Worm (Caenorhabditis elegans) whole organism, mixed stage, embryonic: ENCODE data around the gene W02D7.11.

ENCODE experiments used
- M03D4.4 ChIP-seq: sonication (generic microtip); optimal IDR thresholded peaks from 2 replicates; lab custom pipeline; 2017; ENCODE audit warnings: mild to moderate bottlenecking, missing genetic modification characterization, missing compliant biosample characterization
- bed-3 ChIP-seq: fragments of 200-800 bp; sonication (Bioruptor generic); optimal IDR thresholded peaks from 3 replicates; lab custom pipeline; 2018; ENCODE audit warnings: mild to moderate bottlenecking, missing genetic modification characterization, moderate library complexity, missing compliant biosample characterization
- ceh-39 ChIP-seq: fragments of 150-350 bp; optimal IDR thresholded peaks from 2 replicates; lab custom pipeline; 2014; ENCODE audit warnings: missing biosample characterization, missing genetic modification characterization
- ceh-43 ChIP-seq: fragments of 200-800 bp; sonication (Bioruptor generic); optimal IDR thresholded peaks from 2 replicates; lab custom pipeline; 2018; ENCODE audit warnings: mild to moderate bottlenecking, missing genetic modification characterization, moderate library complexity, missing compliant biosample characterization
- ceh-83 ChIP-seq: fragments of 200-800 bp; sonication (Bioruptor generic); optimal IDR thresholded peaks from 2 replicates; lab custom pipeline; 2018; ENCODE audit warnings: mild to moderate bottlenecking, missing genetic modification characterization, missing compliant biosample characterization
- ces-1 ChIP-seq: fragments of 150-350 bp; optimal IDR thresholded peaks from 2 replicates; lab custom pipeline; 2014; ENCODE audit warnings: missing biosample characterization, missing genetic modification reagents, missing genetic modification characterization
- drap-1 ChIP-seq: fragments of 200-800 bp; sonication (Bioruptor generic); optimal IDR thresholded peaks from 3 replicates; lab custom pipeline; 2018; ENCODE audit warnings: mild to moderate bottlenecking, missing genetic modification characterization, missing compliant biosample characterization
- elt-1 ChIP-seq: sonication (generic microtip); optimal IDR thresholded peaks from 2 replicates; lab custom pipeline; 2017; ENCODE audit warnings: missing genetic modification characterization, mild to moderate bottlenecking, missing compliant biosample characterization, antibody characterized with exemption, moderate library complexity, borderline replicate concordance; ENCODE audit not compliant: insufficient read depth
- elt-3 ChIP-seq: fragments of 150-350 bp; optimal IDR thresholded peaks from 2 replicates; lab custom pipeline; 2014; ENCODE audit warnings: missing biosample characterization, missing genetic modification characterization
- flh-1 ChIP-seq: fragments of 200-800 bp; sonication (Bioruptor generic); optimal IDR thresholded peaks from 2 replicates; lab custom pipeline; 2018; ENCODE audit warnings: mild to moderate bottlenecking, missing genetic modification characterization, moderate library complexity, missing compliant biosample characterization
- ham-2 ChIP-seq: fragments of 200-800 bp; sonication (Bioruptor generic); optimal IDR thresholded peaks from 2 replicates; lab custom pipeline; 2018; ENCODE audit warnings: mild to moderate bottlenecking, missing genetic modification characterization, missing compliant biosample characterization
- hlh-1 ChIP-seq: fragments of 150-350 bp; optimal IDR thresholded peaks from 2 replicates; lab custom pipeline; 2014; ENCODE audit warnings: missing biosample characterization, missing genetic modification reagents, missing genetic modification characterization
- lin-13 ChIP-seq: fragments of 150-350 bp; optimal IDR thresholded peaks from 2 replicates; lab custom pipeline; 2014; ENCODE audit warnings: missing biosample characterization, missing genetic modification characterization
- lsy-2 ChIP-seq: fragments of 150-350 bp; optimal IDR thresholded peaks from 2 replicates; lab custom pipeline; 2014; ENCODE audit warnings: missing biosample characterization, missing genetic modification characterization
- mab-5 ChIP-seq: fragments of 150-350 bp; optimal IDR thresholded peaks from 2 replicates; lab custom pipeline; 2014; ENCODE audit warnings: missing biosample characterization, missing genetic modification characterization
- mep-1 ChIP-seq: fragments of 150-350 bp; optimal IDR thresholded peaks from 2 replicates; lab custom pipeline; 2017; ENCODE audit warnings: missing biosample characterization, missing genetic modification reagents, missing genetic modification characterization, inconsistent platforms
- mls-2 ChIP-seq: sonication (generic microtip); optimal IDR thresholded peaks from 2 replicates; lab custom pipeline; 2016; ENCODE audit warnings: mild to moderate bottlenecking, missing genetic modification characterization, moderate library complexity, missing compliant biosample characterization
- nhr-12 ChIP-seq: fragments of 150-350 bp; optimal IDR thresholded peaks from 2 replicates; lab custom pipeline; 2014; ENCODE audit warnings: missing biosample characterization, missing genetic modification characterization
- nhr-2 ChIP-seq: fragments of 150-350 bp; optimal IDR thresholded peaks from 2 replicates; lab custom pipeline; 2014; ENCODE audit warnings: missing biosample characterization, missing genetic modification characterization
- nhr-237 ChIP-seq: fragments of 150-350 bp; optimal IDR thresholded peaks from 2 replicates; lab custom pipeline; 2014; ENCODE audit warnings: missing biosample characterization, missing genetic modification characterization
- nhr-28 ChIP-seq: fragments of 150-350 bp; optimal IDR thresholded peaks from 2 replicates; lab custom pipeline; 2014; ENCODE audit warnings: missing biosample characterization, missing genetic modification characterization
- pha-4 ChIP-seq: fragments of 150-350 bp; optimal IDR thresholded peaks from 2 replicates; lab custom pipeline; 2018; ENCODE audit warnings: missing biosample characterization, missing genetic modification reagents, missing genetic modification characterization
- sem-2 ChIP-seq: fragments of 200-800 bp; sonication (Bioruptor generic); optimal IDR thresholded peaks from 2 replicates; lab custom pipeline; 2018; ENCODE audit warnings: mild to moderate bottlenecking, missing genetic modification characterization, missing compliant biosample characterization
- snpc-4 ChIP-seq: fragments of 150-350 bp; optimal IDR thresholded peaks from 2 replicates; lab custom pipeline; 2014; ENCODE audit warnings: missing biosample characterization, missing genetic modification characterization
- sptf-1 ChIP-seq: sonication (generic microtip); optimal IDR thresholded peaks from 2 replicates; lab custom pipeline; 2017; ENCODE audit warnings: mild to moderate bottlenecking, missing genetic modification characterization, moderate library complexity, missing compliant biosample characterization
- tbx-8 ChIP-seq: fragments of 200-800 bp; sonication (Bioruptor generic); optimal IDR thresholded peaks from 2 replicates; lab custom pipeline; 2018; ENCODE audit warnings: mild to moderate bottlenecking, missing genetic modification characterization, moderate library complexity, missing compliant biosample characterization
- unc-120 ChIP-seq: sonication (generic microtip); optimal IDR thresholded peaks from 2 replicates; lab custom pipeline; 2017; ENCODE audit warnings: missing genetic modification characterization, missing compliant biosample characterization; ENCODE audit not compliant: poor library complexity, severe bottlenecking
- unc-39 ChIP-seq: fragments of 150-350 bp; optimal IDR thresholded peaks from 2 replicates; lab custom pipeline; 2014; ENCODE audit warnings: missing biosample characterization, missing genetic modification characterization
- unc-62 ChIP-seq: fragments of 150-350 bp; optimal IDR thresholded peaks from 2 replicates; lab custom pipeline; 2014; ENCODE audit warnings: missing biosample characterization, missing genetic modification reagents, missing genetic modification characterization
- zip-8 ChIP-seq: fragments of 150-350 bp; optimal IDR thresholded peaks from 2 replicates; lab custom pipeline; 2014; ENCODE audit warnings: missing biosample characterization, missing genetic modification characterization

Gene W02D7.11

DNA sequence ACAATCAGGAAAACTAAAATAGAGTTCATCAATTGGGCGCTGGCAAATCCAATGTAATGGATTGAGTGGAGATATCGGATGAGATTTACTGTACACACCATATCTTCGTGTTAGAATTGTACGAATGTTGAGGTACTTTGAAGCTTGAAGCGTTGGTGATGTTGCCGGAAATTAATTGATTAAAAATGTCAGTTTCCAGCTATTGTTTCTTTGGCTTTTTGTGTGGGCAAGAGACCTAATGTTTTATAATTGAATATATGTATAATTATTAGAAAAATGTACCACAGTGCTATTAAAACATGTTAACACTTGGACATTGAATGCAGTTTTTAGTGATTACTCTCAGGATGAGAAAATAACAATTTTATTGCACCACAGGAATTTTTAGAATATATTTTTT lies 25.5 kb downstream of the W02D7.11 start, which contains the start of gene str-136:
Gene str-136 (minus strand): TSS at position 101 of the 400 bp plus-strand sequence.
- TF ChIP-seq mls-2 (tag; lab: Kevin White, UChicago) (no peak), zip-8 (tag; lab: Kevin White, UChicago) (no peak), flh-1 (GFP tag; lab: Kevin White, UChicago) (no peak), snpc-4 (tag; lab: Kevin White, UChicago) (no peak), tbx-8 (GFP tag; lab: Kevin White, UChicago) (no peak), unc-39 (tag; lab: Kevin White, UChicago) (no peak), unc-120 (tag; lab: Kevin White, UChicago) (no peak), elt-1 (no peak)

DNA sequence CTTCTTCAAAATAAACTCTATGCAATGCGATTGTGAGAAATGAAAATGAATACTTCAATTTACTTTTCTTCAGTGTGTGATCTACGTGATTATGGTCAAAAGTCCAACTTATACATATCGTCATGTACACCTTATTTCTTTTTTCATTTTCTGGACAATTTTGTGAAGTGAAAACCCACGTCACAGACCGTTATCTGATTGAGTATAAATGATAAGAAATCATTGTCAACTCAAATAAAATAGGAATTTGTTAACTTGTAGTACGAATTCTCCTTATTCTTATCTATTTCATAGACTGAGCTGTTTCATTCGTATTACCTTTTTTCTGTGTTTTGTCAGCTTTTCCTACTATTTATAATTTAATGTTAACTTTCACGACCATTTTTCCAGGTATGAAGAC lies 32.3 kb downstream of the W02D7.11 start, which contains the start of gene asp-5:
Gene asp-5 (plus strand): TSS at position 391 of the 400 bp plus-strand sequence.
- TF ChIP-seq unc-62 (GFP tag; lab: Kevin White, UChicago) (no peak), mab-5 (tag; lab: Kevin White, UChicago) (no peak), ceh-83 (GFP tag; lab: Kevin White, UChicago) (no peak), mls-2 (tag; lab: Kevin White, UChicago) (no peak), bed-3 (GFP tag; lab: Kevin White, UChicago) (no peak), snpc-4 (tag; lab: Kevin White, UChicago) (no peak), sptf-1 (tag; lab: Kevin White, UChicago) (no peak), hlh-1 (tag; lab: Kevin White, UChicago) (no peak), ceh-39 (tag; lab: Kevin White, UChicago) (no peak), drap-1 (GFP tag; lab: Kevin White, UChicago) (no peak), nhr-2 (no peak), tbx-8 (GFP tag; lab: Kevin White, UChicago) (no peak), sem-2 (GFP tag; lab: Kevin White, UChicago) (no peak), lin-13 (no peak), flh-1 (GFP tag; lab: Kevin White, UChicago) (no peak), zip-8 (tag; lab: Kevin White, UChicago) (no peak), unc-39 (tag; lab: Kevin White, UChicago) (no peak), elt-3 (tag; lab: Kevin White, UChicago) (no peak), ceh-43 (GFP tag; lab: Kevin White, UChicago) (no peak)

DNA sequence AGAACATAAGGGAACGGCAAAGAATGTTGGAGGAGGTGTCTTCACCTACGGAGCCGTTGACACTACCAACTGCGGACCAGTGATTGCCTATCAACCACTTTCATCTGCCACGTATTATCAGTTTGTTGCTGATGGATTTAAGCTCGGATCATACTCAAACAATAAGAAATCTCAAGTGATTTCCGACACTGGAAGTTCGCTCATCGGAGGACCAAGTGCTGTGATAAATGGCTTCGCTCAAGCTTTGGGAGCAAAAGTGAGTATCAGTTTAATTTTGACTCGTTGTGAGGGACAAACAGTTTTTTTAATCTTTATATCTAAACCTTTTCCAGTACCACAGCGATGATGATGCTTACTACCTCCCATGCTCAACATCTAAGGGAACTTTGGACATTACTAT lies 32.9 kb downstream of the W02D7.11 start:
- no peak for TF ChIP-seq pha-4 (tag; lab: Kevin White, UChicago)
- no peak for TF ChIP-seq nhr-12 (tag; lab: Kevin White, UChicago)
- TF ChIP-seq elt-3 (tag; lab: Kevin White, UChicago): no peak
- no peak for TF ChIP-seq zip-8 (tag; lab: Kevin White, UChicago)
- no peak for TF ChIP-seq sptf-1 (tag; lab: Kevin White, UChicago)
- no peak for TF ChIP-seq nhr-237 (tag; lab: Kevin White, UChicago)
- no peak for TF ChIP-seq unc-39 (tag; lab: Kevin White, UChicago)
- TF ChIP-seq ceh-43 (GFP tag; lab: Kevin White, UChicago): no peak
- no peak for TF ChIP-seq flh-1 (GFP tag; lab: Kevin White, UChicago)
- no peak for TF ChIP-seq unc-120 (tag; lab: Kevin White, UChicago)
- TF ChIP-seq lsy-2 (tag; lab: Kevin White, UChicago): no peak
- TF ChIP-seq M03D4.4 (tag; lab: Kevin White, UChicago): no peak
- TF ChIP-seq elt-1: no peak

DNA sequence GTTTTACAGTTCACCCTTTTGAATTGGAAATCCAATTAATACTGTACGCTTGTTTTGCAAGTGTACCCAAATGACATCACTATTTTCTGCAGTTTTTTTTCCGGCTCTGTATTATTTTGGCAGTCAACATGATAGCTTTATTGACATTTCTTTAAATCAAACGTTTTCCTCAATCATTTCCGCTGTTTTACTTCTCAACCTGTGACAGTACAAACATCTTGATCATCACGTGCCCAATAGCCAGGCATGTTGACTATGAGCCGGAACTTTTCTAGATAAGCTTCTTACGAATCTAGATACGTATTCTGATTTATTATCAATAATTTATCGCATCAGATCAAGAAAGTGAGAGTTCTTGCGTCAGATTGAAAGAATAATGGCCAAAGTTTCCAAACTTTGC lies 34.4 kb downstream of the W02D7.11 start:
- TF ChIP-seq bed-3 (GFP tag; lab: Kevin White, UChicago) (no peak), mep-1 (tag; lab: Kevin White, UChicago) (no peak), ham-2 (no peak), sptf-1 (tag; lab: Kevin White, UChicago) (no peak), flh-1 (GFP tag; lab: Kevin White, UChicago) (no peak), unc-62 (GFP tag; lab: Kevin White, UChicago) (no peak), mab-5 (tag; lab: Kevin White, UChicago) (no peak), pha-4 (tag; lab: Kevin White, UChicago) (no peak), sem-2 (GFP tag; lab: Kevin White, UChicago) (no peak), M03D4.4 (tag; lab: Kevin White, UChicago) (no peak), hlh-1 (tag; lab: Kevin White, UChicago) (no peak), nhr-12 (tag; lab: Kevin White, UChicago) (no peak), elt-3 (tag; lab: Kevin White, UChicago) (no peak), lin-13 (no peak), tbx-8 (GFP tag; lab: Kevin White, UChicago) (no peak)

DNA sequence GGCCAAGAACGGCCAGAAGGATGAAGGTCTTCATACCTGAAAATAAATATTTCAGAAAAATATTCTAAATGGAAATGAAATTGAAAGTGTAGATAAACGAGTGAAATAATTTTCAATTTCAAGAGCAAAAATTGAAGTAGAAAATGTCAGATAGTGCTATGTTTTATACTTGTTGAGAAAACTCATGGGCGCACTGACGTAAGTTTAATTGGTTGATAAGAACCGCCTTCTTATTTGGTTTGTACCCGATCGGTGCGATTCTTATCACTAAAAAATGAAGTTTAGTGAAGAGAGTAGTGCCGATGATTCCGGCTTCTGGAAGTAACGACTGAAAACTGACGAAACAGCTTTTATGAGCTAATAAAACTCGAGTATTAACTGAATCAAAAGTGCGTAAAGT lies 35.4 kb downstream of the W02D7.11 start, which contains the start of the genes asp-6 and asp-12:
Gene asp-6 (minus strand): TSS at position 36 of the 400 bp plus-strand sequence.
Gene asp-12 (plus strand): TSS at position 309 of the 400 bp plus-strand sequence.
- TF ChIP-seq pha-4 (tag; lab: Kevin White, UChicago) (no peak), snpc-4 (tag; lab: Kevin White, UChicago) (no peak), elt-3 (tag; lab: Kevin White, UChicago) (no peak), flh-1 (GFP tag; lab: Kevin White, UChicago) (no peak), drap-1 (GFP tag; lab: Kevin White, UChicago) (no peak), unc-39 (tag; lab: Kevin White, UChicago) (no peak), sem-2 (GFP tag; lab: Kevin White, UChicago) (no peak), nhr-28 (no peak), elt-1 (no peak), ces-1 (GFP tag; lab: Kevin White, UChicago) (no peak)
- TF ChIP-seq, all 35 proteins: peak for 0
